Worm (Caenorhabditis elegans): ENCODE results near the gene spin-3.

spin-3 gene

ce11 chrX:13116380-13116779, 13.7 kb upstream of the spin-3 start:
- TF ChIP-seq him-1 (tag; optimal IDR thresholded peaks at IDR 0.05) (no peak), dao-5 (tag; optimal IDR thresholded peaks at IDR 0.05) (no peak)

- no peak for TF ChIP-seq dao-5 (tag; optimal IDR thresholded peaks at IDR 0.05)
- TF ChIP-seq him-1 (tag; optimal IDR thresholded peaks at IDR 0.05): no peak
- TF ChIP-seq W03F9.2 (tag; optimal IDR thresholded peaks at IDR 0.05): no peak
Observed at ce11 chrX:13119900-13120299, 10.1 kb upstream of the spin-3 start.

ce11 chrX:13121104-13121503, 8.9 kb upstream of the spin-3 start:
- TF ChIP-seq W03F9.2 (tag; optimal IDR thresholded peaks at IDR 0.05): no peak
- TF ChIP-seq dao-5 (tag; optimal IDR thresholded peaks at IDR 0.05): peak; percentile 41

- TF ChIP-seq him-1 (tag; optimal IDR thresholded peaks at IDR 0.05) (no peak), dao-5 (tag; optimal IDR thresholded peaks at IDR 0.05) (no peak), W03F9.2 (tag; optimal IDR thresholded peaks at IDR 0.05) (no peak)
Observed at ce11 chrX:13122191-13122590, 7.9 kb upstream of the spin-3 start, which contains the start of gene snx-17. Gene snx-17 (minus strand): TSS chrX:13122291.

ce11 chrX:13126420-13126819, 3.6 kb upstream of the spin-3 start, which contains the start of gene F17H10.4:
Gene F17H10.4 (minus strand): TSS chrX:13126520.
- TF ChIP-seq W03F9.2 (tag; optimal IDR thresholded peaks at IDR 0.05) (no peak), dao-5 (tag; optimal IDR thresholded peaks at IDR 0.05) (no peak), him-1 (tag; optimal IDR thresholded peaks at IDR 0.05) (no peak)

ce11 chrX:13134807-13135206, 4.8 kb downstream of the spin-3 start, which contains the start of gene F09A5.2:
Gene F09A5.2 (plus strand): TSS chrX:13135107.
- no peak for TF ChIP-seq dao-5 (tag; optimal IDR thresholded peaks at IDR 0.05)
- TF ChIP-seq W03F9.2 (tag; optimal IDR thresholded peaks at IDR 0.05): no peak
- TF ChIP-seq him-1 (tag; optimal IDR thresholded peaks at IDR 0.05): no peak

ce11 chrX:13139493-13139892, 9.4 kb downstream of the spin-3 start, which contains the start of gene ttr-34:
Gene ttr-34 (plus strand): TSS chrX:13139793.
- TF ChIP-seq dao-5 (tag; optimal IDR thresholded peaks at IDR 0.05): no peak
- TF ChIP-seq W03F9.2 (tag; optimal IDR thresholded peaks at IDR 0.05): no peak
- no peak for TF ChIP-seq him-1 (tag; optimal IDR thresholded peaks at IDR 0.05)

- TF ChIP-seq him-1 (tag; optimal IDR thresholded peaks at IDR 0.05) (no peak), dao-5 (tag; optimal IDR thresholded peaks at IDR 0.05) (no peak), W03F9.2 (tag; optimal IDR thresholded peaks at IDR 0.05) (no peak)
Observed at ce11 chrX:13141440-13141839, 11.4 kb downstream of the spin-3 start, which contains the start of gene F09A5.3. Gene F09A5.3 (plus strand): TSS chrX:13141601.

- TF ChIP-seq W03F9.2 (tag; optimal IDR thresholded peaks at IDR 0.05) (no peak), him-1 (tag; optimal IDR thresholded peaks at IDR 0.05) (no peak), dao-5 (tag; optimal IDR thresholded peaks at IDR 0.05) (no peak)
Observed at ce11 chrX:13143236-13143635, 13.2 kb downstream of the spin-3 start.

ce11 chrX:13143762-13144732, 14.0 kb downstream of the spin-3 start:
- TF ChIP-seq dao-5 (tag; optimal IDR thresholded peaks at IDR 0.05) (no peak), him-1 (tag; optimal IDR thresholded peaks at IDR 0.05) (peak; percentile 12)

ce11 chrX:13144975-13145618, 15.0 kb downstream of the spin-3 start:
- TF ChIP-seq W03F9.2 (tag; optimal IDR thresholded peaks at IDR 0.05): peak; percentile 83
- no peak for TF ChIP-seq dao-5 (tag; optimal IDR thresholded peaks at IDR 0.05)
- peak; percentile 94 for TF ChIP-seq him-1 (tag; optimal IDR thresholded peaks at IDR 0.05)

- TF ChIP-seq dao-5 (tag; optimal IDR thresholded peaks at IDR 0.05) (no peak), W03F9.2 (tag; optimal IDR thresholded peaks at IDR 0.05) (no peak), him-1 (tag; optimal IDR thresholded peaks at IDR 0.05) (no peak)
Observed at ce11 chrX:13145988-13146873, 16.2 kb downstream of the spin-3 start.

ce11 chrX:13147105-13147504, 17.1 kb downstream of the spin-3 start:
- TF ChIP-seq dao-5 (tag; optimal IDR thresholded peaks at IDR 0.05) (no peak), W03F9.2 (tag; optimal IDR thresholded peaks at IDR 0.05) (no peak), him-1 (tag; optimal IDR thresholded peaks at IDR 0.05) (no peak)
